Worm (Caenorhabditis elegans) whole organism, early embryonic: ENCODE data around the gene idpp-3.
"Not testable (repeated sequence)": the region's sequence is repeated elsewhere in the genome, so short reads cannot be mapped to it uniquely, and the experiment has no call there.

Source experiments
- B0310.2 ChIP-seq: sonication (generic microtip); optimal IDR thresholded peaks from 2 replicates; lab custom pipeline; 2016; ENCODE audit warnings: mild to moderate bottlenecking, missing genetic modification characterization, missing compliant biosample characterization
- F13C5.2 ChIP-seq: sonication (generic microtip); optimal IDR thresholded peaks from 2 replicates; lab custom pipeline; 2017; ENCODE audit warnings: mild to moderate bottlenecking, missing genetic modification characterization, inconsistent platforms, missing compliant biosample characterization
- aly-1 ChIP-seq: sonication (generic microtip); optimal IDR thresholded peaks from 2 replicates; lab custom pipeline; 2016; ENCODE audit warnings: missing genetic modification characterization, missing compliant biosample characterization
- ama-1 ChIP-seq: fragments of 150-350 bp; optimal IDR thresholded peaks from 2 replicates; lab custom pipeline; 2014
- ceh-13 ChIP-seq: fragments of 200-800 bp; sonication (Bioruptor generic); optimal IDR thresholded peaks from 2 replicates; lab custom pipeline; 2018; ENCODE audit warnings: mild to moderate bottlenecking, missing genetic modification characterization, missing compliant biosample characterization
- ceh-36 ChIP-seq: sonication (generic microtip); optimal IDR thresholded peaks from 2 replicates; lab custom pipeline; 2016; ENCODE audit warnings: missing genetic modification characterization, inconsistent platforms, missing compliant biosample characterization
- ets-7 ChIP-seq: sonication (generic microtip); optimal IDR thresholded peaks from 2 replicates; lab custom pipeline; 2016; ENCODE audit warnings: missing genotype, missing genetic modification characterization, missing compliant biosample characterization
- flt-1 ChIP-seq: fragments of 200-800 bp; sonication (Bioruptor generic); IDR thresholded peaks from 2 replicates; pipeline ENCODE4 v1.3.6; 2022; ENCODE audit warnings: missing genetic modification characterization, missing compliant biosample characterization
- hmbx-1 ChIP-seq: sonication (generic microtip); optimal IDR thresholded peaks from 2 replicates; lab custom pipeline; 2016; ENCODE audit warnings: mild to moderate bottlenecking, missing genetic modification characterization, missing compliant biosample characterization
- hmg-4 ChIP-seq: fragments of 200-800 bp; sonication (Bioruptor generic); optimal IDR thresholded peaks from 2 replicates; lab custom pipeline; 2018; ENCODE audit warnings: mild to moderate bottlenecking, missing genetic modification characterization, missing compliant biosample characterization
- hnd-1 ChIP-seq: sonication (generic microtip); optimal IDR thresholded peaks from 2 replicates; lab custom pipeline; 2016; ENCODE audit warnings: missing genetic modification characterization, missing compliant biosample characterization
- pes-1 ChIP-seq: fragments of 200-800 bp; sonication (Bioruptor generic); IDR thresholded peaks from 2 replicates; pipeline ENCODE4 v1.3.6; 2022; ENCODE audit warnings: missing genetic modification reagents, missing genetic modification characterization, missing compliant biosample characterization
- scrt-1 ChIP-seq: fragments of 200-800 bp; sonication (Bioruptor generic); IDR thresholded peaks from 2 replicates; pipeline ENCODE4 v1.3.6; 2022; ENCODE audit warnings: missing genetic modification characterization, missing compliant biosample characterization
- sea-1 ChIP-seq: fragments of 200-800 bp; sonication (Bioruptor generic); conservative IDR thresholded peaks from 2 replicates; pipeline ENCODE4 v1.3.6; 2022; ENCODE audit warnings: missing genetic modification characterization, missing compliant biosample characterization
- tbx-11 ChIP-seq: fragments of 200-800 bp; sonication (Bioruptor generic); IDR thresholded peaks from 2 replicates; pipeline ENCODE4 v1.3.6; 2022; ENCODE audit warnings: missing genetic modification characterization, missing compliant biosample characterization
- tbx-37 ChIP-seq: fragments of 200-800 bp; sonication (Bioruptor generic); conservative IDR thresholded peaks from 2 replicates; pipeline ENCODE4 v1.3.6; 2022; ENCODE audit warnings: missing genetic modification reagents, missing genetic modification characterization, missing compliant biosample characterization
- tra-4 ChIP-seq: sonication (generic microtip); optimal IDR thresholded peaks from 2 replicates; lab custom pipeline; 2017; ENCODE audit warnings: missing genetic modification characterization, missing compliant biosample characterization

Gene idpp-3

DNA sequence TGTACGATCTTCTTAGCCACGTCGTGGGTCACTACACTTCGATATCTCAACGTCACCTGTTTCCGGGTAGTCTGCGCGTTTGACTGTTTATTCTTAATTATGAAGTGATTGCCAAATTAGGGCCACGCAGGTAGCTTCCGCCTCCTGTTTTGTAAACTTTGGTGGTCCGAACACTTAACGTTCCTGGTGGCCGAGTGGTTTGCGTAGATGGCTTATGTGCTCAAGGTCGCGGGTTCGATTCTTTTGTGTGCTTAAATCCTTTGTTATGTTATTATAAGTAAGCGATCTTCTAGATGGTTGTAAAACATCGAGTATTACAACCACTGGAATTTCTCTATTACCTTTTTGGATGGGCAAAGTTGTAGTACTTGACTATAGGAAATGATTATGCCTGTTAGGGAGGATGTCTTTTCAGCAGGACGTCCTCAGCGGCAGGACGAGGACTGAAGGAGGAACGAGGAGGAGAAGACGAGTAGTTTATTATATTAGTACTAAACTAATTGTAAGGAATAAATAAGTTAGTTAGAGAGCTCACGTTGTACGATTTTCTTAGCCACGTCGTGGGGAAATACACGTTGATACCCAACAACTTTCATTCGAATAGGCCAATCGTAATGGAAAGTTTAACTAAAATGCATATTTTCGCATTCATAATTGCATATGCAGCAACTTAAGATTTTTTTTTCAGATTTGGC, 15.6 kb upstream of the idpp-3 start:
- no peak for TF ChIP-seq F13C5.2 (tag; lab: Kevin White, UChicago)
- TF ChIP-seq hmbx-1 (tag; lab: Kevin White, UChicago) = no peak
- no peak for TF ChIP-seq tra-4 (tag; lab: Kevin White, UChicago)
- no peak for TF ChIP-seq ets-7 (tag; lab: Kevin White, UChicago)
- TF ChIP-seq aly-1 (tag; lab: Kevin White, UChicago) = no peak
- no peak for TF ChIP-seq pes-1 (GFP tag; lab: Robert Waterston, UW)
- TF ChIP-seq tbx-37 (GFP tag; lab: Robert Waterston, UW) = no peak
- no peak for TF ChIP-seq hnd-1 (tag; lab: Kevin White, UChicago)
- no peak for TF ChIP-seq hmg-4
- no peak for TF ChIP-seq ceh-13 (GFP tag; lab: Kevin White, UChicago)
- TF ChIP-seq scrt-1 = no peak
- TF ChIP-seq tbx-11 = no peak
- TF ChIP-seq flt-1 (GFP tag; lab: Robert Waterston, UW) = no peak

DNA sequence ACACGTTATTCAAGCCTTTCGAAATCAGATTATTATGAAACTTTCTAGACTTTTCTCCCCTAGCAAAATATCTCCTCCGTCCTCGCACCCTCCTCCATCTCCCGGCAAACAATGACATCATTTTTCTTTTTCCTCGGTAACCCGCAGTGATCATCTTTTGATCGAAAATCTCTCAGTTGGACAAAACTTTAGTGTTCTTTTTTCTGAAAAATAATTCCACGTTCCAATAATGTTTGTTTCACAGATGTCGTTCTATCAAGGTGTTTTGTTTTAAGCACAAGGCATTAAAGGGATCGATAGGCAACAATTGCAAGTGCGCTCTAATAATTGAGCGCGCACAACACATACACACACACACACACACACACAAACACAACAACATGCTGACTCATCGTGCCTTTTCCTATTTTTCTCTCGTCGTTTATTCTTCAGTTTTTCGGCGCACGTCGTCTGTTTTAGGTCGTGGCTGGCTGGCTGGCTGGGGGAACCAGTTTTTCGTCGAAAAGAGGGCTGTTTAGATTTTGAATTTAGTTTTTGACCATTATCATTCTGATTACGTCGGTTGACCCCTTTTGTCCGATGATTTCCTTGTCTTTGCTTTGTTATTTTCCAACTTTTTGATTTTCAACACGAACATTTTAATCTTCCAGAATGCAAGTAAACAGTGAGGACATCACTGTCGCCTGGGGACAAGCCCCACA, 14.2 kb upstream of the idpp-3 start, which contains the start of gene F20D1.3:
F20D1.3 (plus strand) TSS at position 651 of the 701 bp plus-strand sequence.
- TF ChIP-seq pes-1 (GFP tag; lab: Robert Waterston, UW) (no peak), F13C5.2 (tag; lab: Kevin White, UChicago) (peak; percentile 2)

DNA sequence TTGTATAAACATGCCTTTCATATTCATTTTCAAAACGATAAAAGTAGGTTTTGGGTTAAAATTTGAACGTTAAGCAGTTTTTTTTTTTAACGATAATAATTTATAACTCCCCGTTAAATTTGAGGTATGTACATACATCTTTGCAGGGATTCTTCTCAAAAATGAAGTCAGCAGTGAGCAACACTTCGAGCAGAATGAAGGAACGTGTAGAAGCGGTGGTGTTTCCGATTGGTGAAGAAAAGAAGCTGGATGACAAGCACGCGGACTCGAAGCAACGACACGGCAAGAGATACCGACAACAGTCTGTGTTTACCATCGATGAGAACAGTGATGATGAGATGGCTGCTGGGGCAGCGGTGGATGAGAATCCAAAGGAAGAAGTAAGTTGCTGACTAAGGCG, 11.7 kb upstream of the idpp-3 start:
- no peak for TF ChIP-seq flt-1 (GFP tag; lab: Robert Waterston, UW)
- no peak for TF ChIP-seq ceh-36
- no peak for TF ChIP-seq ets-7 (tag; lab: Kevin White, UChicago)
- TF ChIP-seq hnd-1 (tag; lab: Kevin White, UChicago) = no peak
- no peak for TF ChIP-seq sea-1 (GFP tag; lab: Robert Waterston, UW)
- no peak for TF ChIP-seq ceh-13 (GFP tag; lab: Kevin White, UChicago)
- no peak for TF ChIP-seq B0310.2 (tag; lab: Kevin White, UChicago)
- TF ChIP-seq scrt-1 = no peak

DNA sequence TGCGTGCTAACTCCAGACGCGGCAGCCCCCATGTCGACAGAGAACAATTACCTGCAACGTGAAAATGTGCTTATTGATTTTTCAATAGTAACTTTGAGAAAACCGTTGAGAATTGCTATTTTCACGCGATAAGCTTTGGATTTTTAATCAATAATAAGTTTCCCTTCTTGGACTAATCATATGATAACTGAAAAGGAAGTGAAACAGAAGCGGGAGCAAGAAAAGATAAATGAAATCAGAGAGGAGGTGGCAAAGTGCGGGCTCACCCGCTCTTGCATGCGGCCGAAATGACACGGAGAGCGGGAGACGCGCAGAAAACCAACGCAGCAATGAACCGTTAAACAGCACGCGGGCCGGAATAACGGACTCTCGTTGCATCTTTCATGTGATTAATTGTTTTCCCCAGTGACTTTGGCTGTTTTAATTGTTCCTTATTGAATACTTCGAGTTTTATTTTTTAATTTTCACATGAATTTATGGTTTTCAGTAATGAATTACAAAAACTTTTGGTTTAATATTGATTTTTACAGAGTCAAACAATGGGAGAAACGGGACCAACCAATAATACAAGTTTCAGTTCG, 8.9 kb upstream of the idpp-3 start, which contains the start of the genes flwr-1 and tbc-1:
flwr-1 (minus strand) TSS at position 51 of the 581 bp plus-strand sequence.
tbc-1 (plus strand) TSS at position 531 of the 581 bp plus-strand sequence.
- TF ChIP-seq ama-1 (lab: Kevin White, UChicago) (no peak), ceh-13 (GFP tag; lab: Kevin White, UChicago) (no peak), F13C5.2 (tag; lab: Kevin White, UChicago) (peak; percentile 17), tbx-37 (GFP tag; lab: Robert Waterston, UW) (no peak), hnd-1 (tag; lab: Kevin White, UChicago) (no peak)

DNA sequence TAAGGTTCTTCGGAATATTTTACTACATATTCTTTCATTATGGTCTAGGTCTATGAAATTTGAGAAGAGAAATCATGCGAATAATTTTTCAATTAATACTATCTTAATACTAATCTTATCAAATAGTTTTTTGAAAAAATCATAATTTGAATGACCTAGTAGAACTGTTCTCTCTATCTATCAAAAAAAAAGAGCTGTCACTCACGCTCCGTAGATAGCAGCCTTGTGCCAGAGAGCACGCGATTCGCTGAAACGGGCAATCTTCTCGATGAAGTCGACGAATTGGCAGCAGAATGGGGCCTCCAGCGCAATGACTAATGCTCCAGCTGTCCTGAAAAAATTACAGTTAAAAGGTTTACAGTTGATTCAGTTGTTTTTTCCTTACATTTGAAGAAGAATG, 8.2 kb upstream of the idpp-3 start:
- no peak for TF ChIP-seq hmbx-1 (tag; lab: Kevin White, UChicago)
- TF ChIP-seq tbx-11 = no peak
- TF ChIP-seq hmg-4 = no peak
- no peak for TF ChIP-seq pes-1 (GFP tag; lab: Robert Waterston, UW)
- no peak for TF ChIP-seq ceh-13 (GFP tag; lab: Kevin White, UChicago)
- no peak for TF ChIP-seq tra-4 (tag; lab: Kevin White, UChicago)
- no peak for TF ChIP-seq sea-1 (GFP tag; lab: Robert Waterston, UW)
- no peak for TF ChIP-seq ets-7 (tag; lab: Kevin White, UChicago)
- TF ChIP-seq B0310.2 (tag; lab: Kevin White, UChicago) = no peak
- TF ChIP-seq ama-1 (lab: Kevin White, UChicago) = no peak
- no peak for TF ChIP-seq flt-1 (GFP tag; lab: Robert Waterston, UW)
- no peak for TF ChIP-seq F13C5.2 (tag; lab: Kevin White, UChicago)
- TF ChIP-seq hnd-1 (tag; lab: Kevin White, UChicago) = no peak
- no peak for TF ChIP-seq ceh-36

DNA sequence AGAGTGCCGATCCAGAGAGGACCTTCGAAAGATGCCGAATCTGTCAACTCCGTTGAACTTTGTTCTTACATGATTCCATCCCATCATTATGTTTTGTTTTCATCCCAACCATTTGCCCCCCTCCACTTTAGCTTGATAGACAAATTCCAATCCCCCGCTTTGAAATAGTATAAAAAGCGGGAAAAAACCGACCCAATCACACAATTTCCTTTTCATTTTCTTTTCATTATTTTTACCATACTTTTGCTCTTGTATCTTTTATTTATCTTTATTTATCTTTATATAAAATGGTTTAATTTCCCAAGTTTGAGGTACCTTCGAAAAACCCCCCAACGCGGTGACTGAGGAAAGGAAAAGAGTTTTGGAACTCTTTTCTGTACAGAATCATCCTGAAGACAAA, 5.1 kb upstream of the idpp-3 start, which contains the start of gene F20D1.22:
F20D1.22 (plus strand) TSS at position 301 of the 400 bp plus-strand sequence.
- TF ChIP-seq ama-1 (lab: Kevin White, UChicago); tbx-37 (GFP tag; lab: Robert Waterston, UW); ceh-13 (GFP tag; lab: Kevin White, UChicago): not testable (repeated sequence)

DNA sequence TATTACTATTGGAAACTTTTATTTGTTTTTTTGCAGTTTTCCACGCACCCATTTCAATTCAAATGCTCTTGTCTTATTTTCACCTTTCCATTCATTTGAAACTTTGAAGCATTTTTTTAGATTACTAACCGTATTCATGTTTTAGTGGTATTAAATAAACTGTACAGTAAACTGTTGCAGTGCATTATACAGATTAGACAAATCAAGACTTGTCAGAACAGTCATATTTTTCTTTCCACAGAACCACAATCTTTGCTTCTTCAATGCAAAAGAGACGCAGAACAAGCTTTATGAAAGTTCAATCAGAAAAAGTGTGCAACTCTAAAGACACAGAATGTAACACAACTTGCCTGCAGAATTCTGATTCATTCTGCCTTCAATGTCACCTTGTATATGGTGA, 4.4 kb upstream of the idpp-3 start, which contains the start of gene F45B8.5:
F45B8.5 (plus strand) TSS at position 301 of the 400 bp plus-strand sequence.
- TF ChIP-seq hmg-4 = no peak
- TF ChIP-seq aly-1 (tag; lab: Kevin White, UChicago) = no peak
- no peak for TF ChIP-seq hmbx-1 (tag; lab: Kevin White, UChicago)
- no peak for TF ChIP-seq pes-1 (GFP tag; lab: Robert Waterston, UW)
- TF ChIP-seq ama-1 (lab: Kevin White, UChicago) = no peak
- no peak for TF ChIP-seq scrt-1
- no peak for TF ChIP-seq F13C5.2 (tag; lab: Kevin White, UChicago)
- no peak for TF ChIP-seq hnd-1 (tag; lab: Kevin White, UChicago)
- no peak for TF ChIP-seq B0310.2 (tag; lab: Kevin White, UChicago)
- TF ChIP-seq flt-1 (GFP tag; lab: Robert Waterston, UW) = no peak
- no peak for TF ChIP-seq tbx-37 (GFP tag; lab: Robert Waterston, UW)
- no peak for TF ChIP-seq ceh-36
- no peak for TF ChIP-seq tbx-11
- no peak for TF ChIP-seq tra-4 (tag; lab: Kevin White, UChicago)
